Worm (Caenorhabditis elegans) whole organism, L4 larva: Measurements from ENCODE around the gene T09F3.7.
A peak's percentile ranks its signal among the peaks of the same experiment; 100 is the strongest.

ENCODE experiments used
- F10B5.3 ChIP-seq: sonication (generic microtip); optimal IDR thresholded peaks from 2 replicates; lab custom pipeline; 2016; ENCODE audit warnings: mild to moderate bottlenecking, missing genetic modification characterization, missing compliant biosample characterization
- R02D3.7 ChIP-seq: fragments of 150-350 bp; sonication (generic microtip); optimal IDR thresholded peaks from 3 replicates; lab custom pipeline; 2014; ENCODE audit warnings: missing biosample characterization, missing genetic modification characterization
- ces-1 ChIP-seq: fragments of 150-350 bp; sonication (generic microtip); optimal IDR thresholded peaks from 4 replicates; lab custom pipeline; 2014; ENCODE audit warnings: missing biosample characterization, missing genetic modification reagents, missing genetic modification characterization
- duxl-1 ChIP-seq: sonication (generic microtip); optimal IDR thresholded peaks from 2 replicates; lab custom pipeline; 2016; ENCODE audit warnings: mild to moderate bottlenecking, missing genetic modification characterization, moderate library complexity, missing compliant biosample characterization; ENCODE audit not compliant: poor library complexity
- hif-1 ChIP-seq, 2 experiments: sonication (generic microtip); optimal IDR thresholded peaks; 2 replicates each; lab custom pipeline; 2016 to 2017; ENCODE audit warnings: missing compliant biosample characterization in 2 of 2, missing genetic modification characterization in 2 of 2, missing genetic modification reagents in 2 of 2, missing genotype in 2 of 2, mild to moderate bottlenecking in 1 of 2
- lin-15B ChIP-seq: fragments of 150-350 bp; sonication (generic microtip); optimal IDR thresholded peaks from 3 replicates; lab custom pipeline; 2014; ENCODE audit warnings: missing biosample characterization, missing genetic modification characterization
- mdl-1 ChIP-seq, 2 experiments: fragments of 150-350 bp in 1 of 2; sonication (generic microtip) in 1 of 2; optimal IDR thresholded peaks; 2 replicates each; lab custom pipeline; 2014 to 2017; ENCODE audit warnings: missing biosample characterization in 2 of 2, missing genetic modification characterization in 2 of 2
- nhr-10 ChIP-seq: fragments of 150-350 bp; optimal IDR thresholded peaks from 2 replicates; lab custom pipeline; 2014; ENCODE audit warnings: missing biosample characterization, missing genetic modification characterization
- pqm-1 ChIP-seq: sonication (generic microtip); optimal IDR thresholded peaks from 2 replicates; lab custom pipeline; 2017; ENCODE audit warnings: missing biosample characterization, missing genetic modification characterization
- sdz-12 ChIP-seq: fragments of 200-800 bp; sonication (Bioruptor generic); optimal IDR thresholded peaks from 2 replicates; lab custom pipeline; 2018; ENCODE audit warnings: mild to moderate bottlenecking, missing genetic modification characterization, missing compliant biosample characterization
- snpc-1.2 ChIP-seq: fragments of 200-800 bp; sonication (Bioruptor generic); IDR thresholded peaks from 2 replicates; pipeline ENCODE4 v1.3.6; 2022; ENCODE audit warnings: missing genetic modification reagents, missing genetic modification characterization, missing compliant biosample characterization
- spr-3 ChIP-seq: fragments of 200-800 bp; sonication (Bioruptor generic); optimal IDR thresholded peaks from 2 replicates; lab custom pipeline; 2018; ENCODE audit warnings: mild to moderate bottlenecking, missing genetic modification characterization, missing compliant biosample characterization
- ztf-11 ChIP-seq: fragments of 150-350 bp; optimal IDR thresholded peaks from 2 replicates; lab custom pipeline; 2014; ENCODE audit warnings: missing biosample characterization, missing genetic modification characterization

- TF ChIP-seq mdl-1 (tag; optimal IDR thresholded peaks at IDR 0.05; lab: Kevin White, UChicago) (peak; percentile 73 to 92), R02D3.7 (tag; lab: Kevin White, UChicago) (no peak), spr-3 (GFP tag; lab: Kevin White, UChicago) (peak; percentile 5), nhr-10 (tag; lab: Kevin White, UChicago) (peak; percentile 45), ces-1 (no peak), duxl-1 (tag; lab: Kevin White, UChicago) (no peak), lin-15B (tag; lab: Kevin White, UChicago) (no peak), F10B5.3 (tag; lab: Kevin White, UChicago) (no peak), snpc-1.2 (GFP tag; lab: Robert Waterston, UW) (no peak), ztf-11 (tag; lab: Kevin White, UChicago) (no peak), hif-1 (tag; optimal IDR thresholded peaks at IDR 0.05; lab: Kevin White, UChicago) (peak in 1 of 2 experiments; percentile 6), sdz-12 (GFP tag; lab: Kevin White, UChicago) (no peak), pqm-1 (tag; lab: Kevin White, UChicago) (peak; percentile 77)
Observed at ce11 chrII:10389038-10389437, 1.9 kb upstream of the T09F3.7 start.
